Fruit fly (Drosophila melanogaster): ENCODE data around the gene CG8851.

DNA sequence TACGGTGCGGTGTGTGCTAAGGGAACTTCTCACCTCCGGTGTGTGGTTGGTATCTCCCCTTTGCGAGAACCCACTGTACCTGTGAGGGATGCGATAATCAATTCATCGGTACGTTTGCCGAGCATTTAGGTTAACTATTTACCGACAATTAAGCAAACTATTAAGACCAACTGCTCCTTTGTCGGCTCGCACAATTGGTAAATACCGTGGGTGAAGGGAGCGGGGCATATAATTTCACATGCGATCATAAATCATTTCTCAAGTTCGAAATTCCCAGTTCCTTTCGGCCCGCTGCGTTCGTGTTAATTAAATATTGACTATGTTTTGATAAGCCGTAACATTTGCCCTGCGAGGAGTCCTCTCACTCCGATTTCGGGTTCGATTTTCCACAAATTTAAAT is 29.4 kb downstream of the CG8851 start:
- TF ChIP-seq CTCF (optimal IDR thresholded peaks at IDR 0.05) (no peak), CG8478 (optimal IDR thresholded peaks at IDR 0.05) (no peak)

All from S2 (cell line).